Worm (Caenorhabditis elegans) whole organism, L4/young adult: ENCODE measurements around the gene phf-33.

Source experiments
- W03F9.2 ChIP-seq: fragments of 150-350 bp; optimal IDR thresholded peaks from 2 replicates; lab custom pipeline; 2014; ENCODE audit warnings: missing biosample characterization, missing genetic modification characterization
- dao-5 ChIP-seq: sonication (generic microtip); optimal IDR thresholded peaks from 2 replicates; lab custom pipeline; 2016; ENCODE audit warnings: missing genotype, missing genetic modification characterization, moderate library complexity, missing compliant biosample characterization
- him-1 ChIP-seq: sonication (generic microtip); optimal IDR thresholded peaks from 2 replicates; lab custom pipeline; 2016; ENCODE audit warnings: missing genotype, missing genetic modification reagents, missing genetic modification characterization, missing compliant biosample characterization

The phf-33 gene

DNA sequence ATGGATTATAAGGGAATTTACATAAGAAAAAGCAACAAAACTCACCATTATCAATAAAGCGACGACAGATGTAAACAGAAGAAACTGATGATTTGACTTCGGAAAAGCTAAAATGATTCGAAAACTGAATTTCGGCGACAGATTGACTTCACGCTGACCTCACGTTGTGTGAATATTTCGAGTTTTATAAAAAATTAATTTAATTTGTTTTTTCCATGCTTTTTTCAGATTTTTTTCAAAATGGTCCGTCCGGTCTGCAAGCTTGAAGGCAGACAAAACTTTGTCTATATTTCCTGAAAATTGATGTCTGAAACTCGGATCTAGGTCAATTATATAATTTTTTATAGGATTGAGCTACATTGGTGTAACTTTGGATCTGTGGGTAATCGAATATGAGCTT, 36.5 kb downstream of the phf-33 start, which contains the start of gene K08H2.5:
Gene K08H2.5 (minus strand): TSS at position 101 of the 400 bp plus-strand sequence.
- TF ChIP-seq him-1 (no peak), dao-5 (tag; lab: Kevin White, UChicago) (no peak), W03F9.2 (tag; lab: Kevin White, UChicago) (no peak)

- TF ChIP-seq him-1 (no peak), dao-5 (tag; lab: Kevin White, UChicago) (no peak)
These were observed 40.6 kb downstream of the phf-33 start, which contains the start of gene K08H2.4 for ce11 chrX:13238197-13238596. K08H2.4 (plus strand) TSS chrX:13238497.

DNA sequence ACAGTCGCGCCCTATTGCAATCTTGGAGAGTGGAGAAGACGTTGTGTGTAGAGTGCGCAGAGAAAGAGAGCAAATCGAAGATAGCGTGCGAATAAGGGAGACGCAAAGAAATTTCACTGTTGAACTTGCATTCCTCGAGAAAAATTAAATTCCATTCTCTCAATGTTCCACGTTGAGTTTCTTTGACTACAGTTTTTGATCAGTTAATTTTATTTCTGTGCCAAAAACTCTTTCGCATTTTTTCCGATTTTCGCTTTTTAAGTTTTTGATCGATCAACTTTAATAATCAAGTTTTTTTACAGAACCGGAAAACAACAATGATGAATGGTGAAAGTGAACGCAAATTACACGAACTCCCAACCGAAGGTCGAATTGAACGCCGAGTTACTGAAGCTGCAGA, 41.7 kb downstream of the phf-33 start, which contains the start of gene K08H2.3:
Gene K08H2.3 (plus strand): TSS at position 301 of the 400 bp plus-strand sequence.
- no peak for TF ChIP-seq W03F9.2 (tag; lab: Kevin White, UChicago)
- no peak for TF ChIP-seq him-1
- no peak for TF ChIP-seq dao-5 (tag; lab: Kevin White, UChicago)

DNA sequence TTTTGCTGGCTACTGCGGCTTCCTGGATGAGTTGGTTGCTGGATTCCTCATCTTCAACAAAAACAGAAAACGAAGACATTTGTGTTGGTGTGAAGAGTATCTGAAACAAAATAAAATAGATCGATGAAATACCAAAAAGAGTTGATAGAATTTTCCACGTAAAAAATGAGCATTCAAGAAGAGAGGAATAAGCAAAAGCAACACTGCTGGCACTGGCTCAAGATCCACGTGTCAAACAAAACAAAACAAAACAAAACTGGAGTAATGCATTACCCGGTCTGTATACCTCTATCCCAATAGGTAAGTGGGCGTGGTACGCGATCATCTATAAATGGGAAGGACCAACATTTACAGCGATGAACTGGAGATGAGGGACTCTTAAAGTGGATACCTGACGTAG, 43.9 kb downstream of the phf-33 start, which contains the start of gene K08H2.2:
Gene K08H2.2 (minus strand): TSS at position 101 of the 400 bp plus-strand sequence.
- TF ChIP-seq dao-5 (tag; lab: Kevin White, UChicago) (no peak), W03F9.2 (tag; lab: Kevin White, UChicago) (no peak), him-1 (no peak)

DNA sequence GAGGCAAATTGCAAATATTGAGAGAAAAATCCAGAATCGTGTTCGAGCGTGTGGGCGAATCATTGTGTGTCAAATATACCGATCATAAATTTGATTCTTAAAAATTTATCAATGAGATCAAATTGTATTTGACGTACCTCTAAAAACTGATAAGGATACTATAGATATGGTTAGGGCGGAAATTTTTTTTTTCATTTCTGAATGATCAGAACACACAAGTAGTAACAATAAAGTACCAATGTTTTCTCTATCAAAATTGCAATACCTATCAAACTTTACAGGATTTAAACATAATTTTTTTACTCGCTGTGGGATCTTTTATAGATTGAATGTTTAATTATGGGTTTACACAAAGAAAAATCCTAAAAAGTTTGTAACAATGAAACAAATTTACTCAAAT, 46.5 kb downstream of the phf-33 start, which contains the start of gene bgnt-1.5:
Gene bgnt-1.5 (minus strand): TSS at position 101 of the 400 bp plus-strand sequence.
- no peak for TF ChIP-seq W03F9.2 (tag; lab: Kevin White, UChicago)
- TF ChIP-seq dao-5 (tag; lab: Kevin White, UChicago), result no peak
- no peak for TF ChIP-seq him-1

DNA sequence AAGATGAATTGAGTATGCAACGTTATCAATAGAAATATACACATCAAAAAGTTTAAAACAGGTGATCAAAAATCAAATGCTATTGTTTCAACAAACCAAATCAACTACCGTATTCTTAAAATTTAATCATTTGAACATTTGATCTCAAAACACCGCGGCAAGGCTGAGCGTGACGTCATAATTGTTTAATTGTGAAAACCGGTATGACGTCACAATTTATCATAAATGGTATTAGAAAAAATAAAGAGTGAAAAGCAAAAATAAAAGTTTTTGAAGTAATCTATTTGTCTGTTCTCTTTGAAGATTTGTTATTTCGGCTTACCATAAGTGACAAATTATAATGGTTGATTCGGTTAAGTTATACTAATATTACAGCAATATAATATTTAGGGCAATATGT, 51.0 kb downstream of the phf-33 start:
- TF ChIP-seq him-1, result no peak
- no peak for TF ChIP-seq dao-5 (tag; lab: Kevin White, UChicago)
- no peak for TF ChIP-seq W03F9.2 (tag; lab: Kevin White, UChicago)

ce11 chrX:13226614-13227096, 52.1 kb downstream of the phf-33 start, which contains the start of gene skr-21:
skr-21 (minus strand) TSS chrX:13226664.
- no peak for TF ChIP-seq W03F9.2 (tag; lab: Kevin White, UChicago)
- TF ChIP-seq him-1, result no peak
- no peak for TF ChIP-seq dao-5 (tag; lab: Kevin White, UChicago)
